Worm (Caenorhabditis elegans) whole organism, L2 larva: ENCODE results near the gene D1005.6.
"Not testable (repeated sequence)": the region's sequence is repeated elsewhere in the genome, so short reads cannot be mapped to it uniquely, and the experiment has no call there.

ENCODE experiments used
- Y55F3AM.14 ChIP-seq: fragments of 200-800 bp; sonication (Bioruptor generic); optimal IDR thresholded peaks from 2 replicates; lab custom pipeline; 2018; ENCODE audit warnings: mild to moderate bottlenecking, missing genetic modification characterization, missing compliant biosample characterization
- alr-1 ChIP-seq: fragments of 150-350 bp; optimal IDR thresholded peaks from 2 replicates; lab custom pipeline; 2014; ENCODE audit warnings: missing biosample characterization, missing genetic modification characterization
- ama-1 ChIP-seq: fragments of 150-350 bp; optimal IDR thresholded peaks from 2 replicates; lab custom pipeline; 2018; ENCODE audit warnings: inconsistent platforms
- blmp-1 ChIP-seq: sonication (generic microtip); optimal IDR thresholded peaks from 2 replicates; lab custom pipeline; 2017; ENCODE audit warnings: missing genetic modification characterization, mild to moderate bottlenecking, missing compliant biosample characterization, antibody characterized with exemption, moderate library complexity; ENCODE audit not compliant: insufficient read depth
- elt-1 ChIP-seq: fragments of 150-350 bp; optimal IDR thresholded peaks from 2 replicates; lab custom pipeline; 2014; ENCODE audit warnings: missing biosample characterization, missing genetic modification characterization
- elt-3 ChIP-seq: sonication (generic microtip); optimal IDR thresholded peaks from 2 replicates; lab custom pipeline; 2017; ENCODE audit warnings: missing biosample characterization, missing genetic modification characterization
- fos-1 ChIP-seq: fragments of 150-350 bp; optimal IDR thresholded peaks from 2 replicates; lab custom pipeline; 2014; ENCODE audit warnings: missing biosample characterization, missing genetic modification characterization
- lin-11 ChIP-seq: fragments of 150-350 bp; sonication (generic microtip); optimal IDR thresholded peaks from 2 replicates; lab custom pipeline; 2014; ENCODE audit warnings: missing biosample characterization, missing genetic modification characterization, inconsistent platforms, mixed read lengths
- lin-13 ChIP-seq: fragments of 150-350 bp; optimal IDR thresholded peaks from 2 replicates; lab custom pipeline; 2014; ENCODE audit warnings: missing biosample characterization, missing genetic modification reagents, missing genetic modification characterization
- lsy-2 ChIP-seq, 2 experiments: fragments of 150-350 bp in 1 of 2; sonication (generic microtip) in 1 of 2; optimal IDR thresholded peaks; 2 replicates each; lab custom pipeline; 2014 to 2017; ENCODE audit warnings: missing biosample characterization in 2 of 2, missing genetic modification characterization in 2 of 2
- mbf-1 ChIP-seq: sonication (generic microtip); optimal IDR thresholded peaks from 2 replicates; lab custom pipeline; 2017; ENCODE audit warnings: missing biosample characterization, missing genetic modification characterization
- nhr-11 ChIP-seq: fragments of 150-350 bp; optimal IDR thresholded peaks from 2 replicates; lab custom pipeline; 2014; ENCODE audit warnings: missing biosample characterization, missing genetic modification characterization
- nhr-12 ChIP-seq: fragments of 150-350 bp; optimal IDR thresholded peaks from 2 replicates; lab custom pipeline; 2014; ENCODE audit warnings: missing biosample characterization, missing genetic modification characterization
- nhr-129 ChIP-seq: fragments of 150-350 bp; optimal IDR thresholded peaks from 2 replicates; lab custom pipeline; 2014; ENCODE audit warnings: missing biosample characterization, missing genetic modification characterization
- nhr-21 ChIP-seq: fragments of 150-350 bp; optimal IDR thresholded peaks from 2 replicates; lab custom pipeline; 2014; ENCODE audit warnings: missing biosample characterization, missing genetic modification characterization
- nhr-237 ChIP-seq: fragments of 150-350 bp; optimal IDR thresholded peaks from 2 replicates; lab custom pipeline; 2014; ENCODE audit warnings: missing biosample characterization, missing genetic modification characterization
- nhr-25 ChIP-seq: fragments of 150-350 bp; sonication (generic microtip); optimal IDR thresholded peaks from 3 replicates; lab custom pipeline; 2014; ENCODE audit warnings: missing biosample characterization, missing genetic modification characterization
- nhr-6 ChIP-seq: fragments of 150-350 bp; optimal IDR thresholded peaks from 2 replicates; lab custom pipeline; 2014; ENCODE audit warnings: missing biosample characterization, missing genetic modification characterization
- nhr-77 ChIP-seq: fragments of 150-350 bp; optimal IDR thresholded peaks from 2 replicates; lab custom pipeline; 2014; ENCODE audit warnings: missing biosample characterization, missing genetic modification characterization
- peb-1 ChIP-seq: fragments of 150-350 bp; optimal IDR thresholded peaks from 2 replicates; lab custom pipeline; 2014; ENCODE audit warnings: missing biosample characterization, missing genetic modification characterization
- skn-1 ChIP-seq: sonication (generic microtip); optimal IDR thresholded peaks from 2 replicates; lab custom pipeline; 2017; ENCODE audit warnings: missing biosample characterization, missing genetic modification characterization
- sma-9 ChIP-seq, 2 experiments: fragments of 150-350 bp in 1 of 2; sonication (generic microtip) in 1 of 2; optimal IDR thresholded peaks; 2 replicates each; lab custom pipeline; 2014 to 2016; ENCODE audit warnings: missing genetic modification characterization in 2 of 2, mild to moderate bottlenecking in 1 of 2, missing biosample characterization in 1 of 2, missing compliant biosample characterization in 1 of 2, missing genetic modification reagents in 1 of 2, moderate library complexity in 1 of 2
- snpc-4 ChIP-seq: fragments of 150-350 bp; optimal IDR thresholded peaks from 2 replicates; lab custom pipeline; 2014; ENCODE audit warnings: missing biosample characterization, missing genetic modification characterization
- unc-39 ChIP-seq: fragments of 150-350 bp; optimal IDR thresholded peaks from 2 replicates; lab custom pipeline; 2014; ENCODE audit warnings: missing biosample characterization, missing genetic modification characterization
- unc-55 ChIP-seq: fragments of 150-350 bp; sonication (generic microtip); optimal IDR thresholded peaks from 3 replicates; lab custom pipeline; 2014; ENCODE audit warnings: missing biosample characterization, missing genetic modification reagents, missing genetic modification characterization
- ztf-1 ChIP-seq: fragments of 200-800 bp; sonication (Bioruptor generic); conservative IDR thresholded peaks from 2 replicates; pipeline ENCODE4 v1.3.6; 2022; ENCODE audit warnings: missing genetic modification characterization, missing compliant biosample characterization
- ztf-4 ChIP-seq: fragments of 150-350 bp; optimal IDR thresholded peaks from 2 replicates; lab custom pipeline; 2014; ENCODE audit warnings: missing biosample characterization, missing genetic modification characterization

D1005.6 gene

DNA sequence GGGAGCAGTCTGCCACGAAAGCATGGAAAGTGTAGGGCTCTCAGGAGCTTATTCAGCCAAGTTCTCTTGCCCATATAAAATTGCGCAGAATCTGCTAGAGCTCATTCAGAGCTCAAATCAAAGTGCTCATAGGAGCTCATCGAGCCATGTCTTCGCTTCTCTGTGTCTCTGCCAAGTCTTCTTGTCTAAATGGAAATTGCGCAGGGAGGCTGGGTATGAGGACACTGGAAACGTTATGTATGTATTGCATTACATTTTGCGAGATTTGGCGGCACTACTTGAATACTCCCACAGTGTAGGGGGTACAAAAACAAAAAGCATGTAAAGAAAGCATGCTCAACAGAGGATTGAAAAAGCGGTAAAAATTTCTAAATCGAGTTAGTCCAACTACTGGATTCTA lies 27.5 kb downstream of the D1005.6 start:
- TF ChIP-seq ztf-1 (GFP tag; lab: Robert Waterston, UW) (no peak), unc-55 (GFP tag; lab: Kevin White, UChicago) (peak; percentile 51), fos-1 (tag; lab: Kevin White, UChicago) (no peak), blmp-1 (tag; lab: Kevin White, UChicago) (no peak), ama-1 (lab: Kevin White, UChicago) (no peak), ztf-4 (no peak), nhr-11 (tag; lab: Kevin White, UChicago) (no peak), lin-13 (GFP tag; lab: Kevin White, UChicago) (no peak), elt-1 (tag; lab: Kevin White, UChicago) (no peak), lsy-2 (tag; optimal IDR thresholded peaks at IDR 0.05; lab: Kevin White, UChicago) (peak in 1 of 2 experiments; percentile 10), nhr-237 (tag; lab: Kevin White, UChicago) (no peak), elt-3 (tag; lab: Kevin White, UChicago) (no peak), nhr-129 (tag; lab: Kevin White, UChicago) (peak; percentile 47), lin-11 (tag; lab: Kevin White, UChicago) (peak; percentile 5), nhr-77 (no peak), nhr-6 (tag; lab: Kevin White, UChicago) (no peak)

DNA sequence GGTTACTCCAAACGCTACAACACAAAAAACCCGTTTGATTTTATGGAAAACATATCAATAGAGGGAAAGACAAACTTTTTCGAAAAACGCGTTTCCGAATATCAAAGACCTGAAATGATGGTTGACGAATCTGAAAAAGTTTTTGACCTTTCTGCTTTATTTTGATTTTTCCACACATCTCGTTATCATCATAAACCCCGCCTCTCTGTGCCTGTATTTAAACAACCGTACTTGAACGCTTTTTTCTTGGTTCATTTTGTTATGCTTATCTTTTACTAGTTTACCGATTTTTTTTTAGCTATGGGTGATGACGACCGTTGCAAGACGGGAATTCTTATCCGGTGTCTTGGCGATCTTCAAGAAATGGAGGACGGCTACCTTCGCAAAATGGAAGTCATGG lies 33.9 kb downstream of the D1005.6 start, which contains the start of gene F19G12.1:
TSS of gene F19G12.1 (plus strand) at position 301 of the 400 bp plus-strand sequence.
- not testable (repeated sequence) for TF ChIP-seq unc-55 (GFP tag; lab: Kevin White, UChicago); peb-1 (tag; lab: Kevin White, UChicago); ama-1 (lab: Kevin White, UChicago)

DNA sequence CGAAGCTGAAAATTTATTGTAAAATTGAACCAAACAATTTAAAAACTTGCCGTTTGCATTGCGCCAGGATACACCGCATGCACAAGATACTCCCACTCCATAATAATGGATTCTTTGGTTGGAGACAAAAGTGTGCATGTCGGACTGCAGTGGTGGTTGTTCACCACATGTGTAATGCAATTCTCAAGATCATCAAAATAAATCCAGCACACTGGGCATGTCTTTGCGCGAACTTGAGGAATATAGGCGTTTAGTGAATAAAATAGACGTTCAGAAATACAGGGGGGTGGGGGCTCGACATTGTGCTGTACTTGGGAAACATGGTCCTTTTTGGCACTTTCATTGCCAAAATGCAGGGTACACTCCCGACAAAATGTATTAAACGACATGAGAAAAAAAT lies 38.2 kb downstream of the D1005.6 start, which contains the start of gene F19G12.11:
TSS of gene F19G12.11 (minus strand) at position 101 of the 400 bp plus-strand sequence.
- TF ChIP-seq unc-39 (no peak), unc-55 (GFP tag; lab: Kevin White, UChicago) (no peak)

DNA sequence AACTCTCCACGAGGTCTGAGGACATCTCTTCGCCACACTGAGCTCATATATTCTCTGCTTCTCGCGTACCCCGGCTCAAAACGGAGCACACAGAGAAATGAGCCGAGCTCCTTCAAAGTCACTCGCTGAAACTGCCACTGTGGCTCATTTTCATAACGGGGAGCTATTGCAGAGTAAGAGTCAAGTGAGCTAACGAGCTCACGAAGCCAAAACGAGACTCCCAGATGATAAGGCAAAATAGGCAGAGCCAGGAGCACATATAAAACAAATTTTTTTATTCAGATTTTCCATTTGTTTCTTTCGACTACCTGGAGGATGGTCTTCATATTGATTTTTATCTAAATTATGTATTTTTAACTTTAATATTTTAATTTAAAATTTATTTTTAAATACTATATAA lies 40.1 kb downstream of the D1005.6 start, which contains the start of gene F19G12.3:
TSS of gene F19G12.3 (plus strand) at position 301 of the 400 bp plus-strand sequence.
- TF ChIP-seq ztf-4 = no peak
- TF ChIP-seq lin-13 (GFP tag; lab: Kevin White, UChicago) = no peak
- no peak for TF ChIP-seq nhr-21
- TF ChIP-seq snpc-4 (tag; lab: Kevin White, UChicago) = no peak
- TF ChIP-seq fos-1 (tag; lab: Kevin White, UChicago) = no peak
- TF ChIP-seq nhr-6 (tag; lab: Kevin White, UChicago) = no peak
- TF ChIP-seq nhr-12 (tag; lab: Kevin White, UChicago) = no peak
- no peak for TF ChIP-seq nhr-77
- TF ChIP-seq Y55F3AM.14 (GFP tag; lab: Kevin White, UChicago) = no peak

DNA sequence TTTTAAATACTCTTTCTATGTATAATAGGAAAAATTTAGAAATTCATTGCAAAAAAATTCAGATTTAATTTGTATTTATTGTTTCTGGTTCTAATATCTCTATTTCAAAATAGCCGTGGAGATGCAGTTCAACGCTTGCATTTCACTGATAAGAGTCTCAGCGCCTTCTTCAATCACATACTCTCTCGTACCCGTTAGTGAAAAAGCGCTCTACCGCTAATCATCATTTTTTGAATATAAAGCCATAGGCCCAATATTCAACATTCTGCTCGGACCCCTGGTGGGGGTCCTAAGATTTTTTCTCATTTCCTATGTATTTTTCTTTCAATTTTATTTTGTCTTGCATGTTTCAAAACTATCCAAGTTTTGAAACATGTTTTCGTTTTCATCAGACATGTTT lies 44.1 kb downstream of the D1005.6 start:
- no peak for TF ChIP-seq snpc-4 (tag; lab: Kevin White, UChicago)
- TF ChIP-seq skn-1 (tag; lab: Kevin White, UChicago) = peak; percentile 99
- TF ChIP-seq nhr-6 (tag; lab: Kevin White, UChicago) = no peak

DNA sequence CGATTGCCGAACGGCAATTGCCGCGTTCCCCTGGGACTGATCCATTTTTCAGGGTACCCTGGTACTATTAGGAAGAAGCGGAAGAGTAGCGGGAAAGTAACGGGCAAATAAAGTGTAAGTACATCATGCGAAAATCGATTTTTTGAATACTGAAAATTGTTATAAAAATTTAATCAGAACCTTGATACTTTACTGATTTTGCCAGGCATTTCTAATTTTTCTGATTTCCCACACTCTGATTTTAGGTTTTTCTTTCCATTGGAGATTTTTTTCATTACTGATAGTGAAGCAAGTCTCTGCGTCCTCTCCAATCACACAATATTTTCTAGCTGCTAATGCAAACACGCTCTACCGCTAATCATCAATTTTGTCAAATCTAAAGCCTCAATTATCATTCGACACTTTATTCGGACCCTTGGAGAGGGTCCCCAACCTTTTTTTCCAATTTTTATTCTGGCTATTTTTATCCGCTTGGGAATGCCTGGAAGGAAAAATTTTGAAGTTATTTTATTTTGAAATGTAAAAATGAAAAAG lies 45.4 kb downstream of the D1005.6 start, which contains the start of gene F19G12.9:
TSS of gene F19G12.9 (plus strand) at position 51 of the 534 bp plus-strand sequence.
- no peak for TF ChIP-seq elt-3 (tag; lab: Kevin White, UChicago)
- TF ChIP-seq Y55F3AM.14 (GFP tag; lab: Kevin White, UChicago) = no peak
- no peak for TF ChIP-seq mbf-1 (tag; lab: Kevin White, UChicago)
- no peak for TF ChIP-seq nhr-25 (tag; lab: Kevin White, UChicago)
- TF ChIP-seq unc-39 = no peak
- TF ChIP-seq sma-9 (GFP tag; optimal IDR thresholded peaks at IDR 0.05; lab: Kevin White, UChicago) = no peak
- TF ChIP-seq sma-9 (tag; optimal IDR thresholded peaks at IDR 0.05; lab: Kevin White, UChicago) = no peak
- no peak for TF ChIP-seq alr-1
- TF ChIP-seq ama-1 (lab: Kevin White, UChicago) = no peak
- peak; percentile 89 for TF ChIP-seq skn-1 (tag; lab: Kevin White, UChicago)
